Worm (Caenorhabditis elegans) whole organism, L4/young adult: ENCODE data around the gene srx-32.

Experiments used
- W03F9.2 ChIP-seq: fragments of 150-350 bp; optimal IDR thresholded peaks from 2 replicates; lab custom pipeline; 2014; ENCODE audit warnings: missing biosample characterization, missing genetic modification characterization
- dao-5 ChIP-seq: sonication (generic microtip); optimal IDR thresholded peaks from 2 replicates; lab custom pipeline; 2016; ENCODE audit warnings: missing genotype, missing genetic modification characterization, moderate library complexity, missing compliant biosample characterization
- him-1 ChIP-seq: sonication (generic microtip); optimal IDR thresholded peaks from 2 replicates; lab custom pipeline; 2016; ENCODE audit warnings: missing genotype, missing genetic modification reagents, missing genetic modification characterization, missing compliant biosample characterization

srx-32 gene

DNA sequence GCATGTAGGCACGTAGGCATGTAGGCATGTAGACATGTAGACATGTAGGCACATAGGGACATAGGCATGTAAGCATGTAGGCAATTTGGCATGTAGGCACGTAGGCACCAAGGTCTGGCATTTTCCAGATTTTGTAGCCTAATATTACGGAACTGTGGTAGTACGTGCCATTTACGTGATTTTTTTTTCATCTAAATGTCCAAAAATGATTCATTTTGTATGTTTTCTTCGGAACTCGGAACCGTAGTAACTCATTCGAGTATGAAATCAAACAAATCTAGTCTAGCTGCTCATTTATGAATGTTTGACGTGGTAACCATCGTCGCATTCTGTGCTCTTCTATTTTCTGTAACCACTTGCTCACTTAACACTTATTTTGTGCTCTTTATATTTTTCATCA lies 42.2 kb downstream of the srx-32 start, which contains the start of gene srbc-59:
srbc-59 (plus strand) TSS at position 301 of the 400 bp plus-strand sequence.
- TF ChIP-seq W03F9.2 (tag; lab: Kevin White, UChicago) (no peak), him-1 (no peak), dao-5 (tag; lab: Kevin White, UChicago) (no peak)

ce11 chrV:777285-777684 lies 43.2 kb downstream of the srx-32 start, which contains the start of gene R09E12.9:
Gene R09E12.9, plus strand, starts transcription at chrV:777600.
- no peak for TF ChIP-seq W03F9.2 (tag; lab: Kevin White, UChicago)
- TF ChIP-seq him-1: no peak
- TF ChIP-seq dao-5 (tag; lab: Kevin White, UChicago): no peak

DNA sequence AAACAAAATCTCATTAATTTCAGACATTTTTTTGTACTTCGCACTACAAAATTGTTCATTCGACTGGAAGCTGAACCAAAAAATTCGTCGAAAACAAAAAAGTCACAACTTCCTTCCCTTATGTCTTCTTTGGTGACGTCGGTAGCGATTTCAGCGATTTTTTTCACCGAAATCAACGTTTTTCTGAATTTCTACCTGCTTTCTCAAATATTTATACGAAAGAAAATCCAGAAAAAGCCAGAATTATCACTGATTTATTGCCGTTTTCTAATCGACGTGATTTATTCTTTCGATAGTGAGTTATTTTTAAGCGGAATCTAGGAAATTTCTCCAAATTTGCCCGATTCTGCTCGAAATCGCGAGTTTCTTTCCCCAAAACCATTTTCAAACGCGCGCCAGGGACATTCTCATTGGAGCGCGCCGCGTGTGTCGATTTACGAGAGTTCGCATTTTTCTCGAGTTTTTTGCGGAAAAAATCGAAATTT lies 45.6 kb downstream of the srx-32 start, which contains the start of gene srbc-58:
srbc-58 (plus strand) TSS at position 121 of the 485 bp plus-strand sequence.
- no peak for TF ChIP-seq W03F9.2 (tag; lab: Kevin White, UChicago)
- no peak for TF ChIP-seq him-1
- no peak for TF ChIP-seq dao-5 (tag; lab: Kevin White, UChicago)

- no peak for TF ChIP-seq dao-5 (tag; lab: Kevin White, UChicago)
- TF ChIP-seq W03F9.2 (tag; lab: Kevin White, UChicago): no peak
- TF ChIP-seq him-1: no peak
Measured at ce11 chrV:774341-774740, 46.2 kb downstream of the srx-32 start.

DNA sequence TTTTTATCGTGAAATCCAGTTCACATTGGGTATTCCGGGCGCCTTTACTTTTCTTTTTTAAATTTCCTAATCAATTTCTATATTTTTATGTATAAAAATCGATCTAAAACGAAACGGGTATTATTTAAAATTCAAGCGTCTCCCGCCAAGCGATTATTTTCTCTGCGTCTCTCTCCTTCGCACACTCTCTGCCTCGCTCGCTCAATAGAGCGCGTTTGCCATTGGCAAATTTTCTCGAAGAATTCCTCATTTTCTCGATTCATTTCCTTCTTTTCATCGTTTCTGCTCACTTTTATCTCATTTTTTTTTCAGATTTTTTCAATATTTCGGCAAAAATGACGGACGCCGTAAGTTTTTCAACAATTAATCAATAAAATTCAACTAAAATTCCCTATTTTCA lies 47.3 kb downstream of the srx-32 start, which contains the start of gene sti-1:
sti-1 (plus strand) TSS at position 263 of the 400 bp plus-strand sequence.
- TF ChIP-seq dao-5 (tag; lab: Kevin White, UChicago): no peak
- TF ChIP-seq W03F9.2 (tag; lab: Kevin White, UChicago): peak; percentile 79

ce11 chrV:772210-772609 lies 48.3 kb downstream of the srx-32 start:
- TF ChIP-seq W03F9.2 (tag; lab: Kevin White, UChicago) (no peak), dao-5 (tag; lab: Kevin White, UChicago) (no peak), him-1 (no peak)
